Worm (Caenorhabditis elegans) whole organism, L4/young adult: ENCODE results near the gene ZC404.15.

Experiments used
- W03F9.2 ChIP-seq: fragments of 150-350 bp; optimal IDR thresholded peaks from 2 replicates; lab custom pipeline; 2014; ENCODE audit warnings: missing biosample characterization, missing genetic modification characterization
- dao-5 ChIP-seq: sonication (generic microtip); optimal IDR thresholded peaks from 2 replicates; lab custom pipeline; 2016; ENCODE audit warnings: missing genotype, missing genetic modification characterization, moderate library complexity, missing compliant biosample characterization
- him-1 ChIP-seq: sonication (generic microtip); optimal IDR thresholded peaks from 2 replicates; lab custom pipeline; 2016; ENCODE audit warnings: missing genotype, missing genetic modification reagents, missing genetic modification characterization, missing compliant biosample characterization

ce11 chrV:6829404-6829803 is 49.1 kb downstream of the ZC404.15 start, which contains the start of gene col-141:
- TF ChIP-seq him-1 (tag; lab: Kevin White, UChicago), result no peak
- no peak for TF ChIP-seq dao-5
- TF ChIP-seq W03F9.2 (tag; lab: Kevin White, UChicago), result no peak
